Worm (Caenorhabditis elegans) whole organism, L1 larva: ENCODE measurements around the gene cyp-44A1.

Source experiments
- C16A3.4 ChIP-seq: fragments of 150-350 bp; optimal IDR thresholded peaks from 2 replicates; lab custom pipeline; 2014; ENCODE audit warnings: missing biosample characterization, missing genetic modification characterization
- C34B4.2 ChIP-seq: sonication (generic microtip); optimal IDR thresholded peaks from 2 replicates; lab custom pipeline; 2017; ENCODE audit warnings: mild to moderate bottlenecking, missing genetic modification characterization, missing compliant biosample characterization
- F16B12.6 ChIP-seq: fragments of 150-350 bp; optimal IDR thresholded peaks from 2 replicates; lab custom pipeline; 2014; ENCODE audit warnings: missing biosample characterization, missing genetic modification characterization
- blmp-1 ChIP-seq: fragments of 150-350 bp; optimal IDR thresholded peaks from 2 replicates; lab custom pipeline; 2014; ENCODE audit warnings: missing biosample characterization, missing genetic modification characterization
- ceh-63 ChIP-seq: fragments of 200-800 bp; sonication (Bioruptor generic); optimal IDR thresholded peaks from 2 replicates; lab custom pipeline; 2018; ENCODE audit warnings: mild to moderate bottlenecking, missing genetic modification characterization, missing compliant biosample characterization
- ceh-88 ChIP-seq: fragments of 200-800 bp; sonication (Bioruptor generic); IDR thresholded peaks from 2 replicates; pipeline ENCODE4 v1.3.6; 2022; ENCODE audit warnings: missing genetic modification characterization, missing compliant biosample characterization
- dpl-1 ChIP-seq, 3 experiments: fragments of 150-350 bp in 2 of 3; sonication (generic microtip) in 1 of 3; optimal IDR thresholded peaks; 2 replicates each; lab custom pipeline; 2014 to 2017; ENCODE audit warnings: missing biosample characterization in 3 of 3, missing genetic modification characterization in 3 of 3, missing genetic modification reagents in 3 of 3
- dsc-1 ChIP-seq: sonication (generic microtip); optimal IDR thresholded peaks from 2 replicates; lab custom pipeline; 2016; ENCODE audit warnings: mild to moderate bottlenecking, missing genetic modification characterization, missing compliant biosample characterization
- efl-3 ChIP-seq: fragments of 200-800 bp; sonication (Bioruptor generic); optimal IDR thresholded peaks from 2 replicates; lab custom pipeline; 2018; ENCODE audit warnings: mild to moderate bottlenecking, missing genetic modification characterization, missing compliant biosample characterization
- elt-2 ChIP-seq: sonication (generic microtip); optimal IDR thresholded peaks from 2 replicates; lab custom pipeline; 2016; ENCODE audit warnings: missing genetic modification characterization, mild to moderate bottlenecking, inconsistent platforms, missing compliant biosample characterization, missing genetic modification reagents
- elt-3 ChIP-seq, 6 experiments: fragments of 150-350 bp in 1 of 6; sonication (generic microtip); optimal IDR thresholded peaks; 2 replicates each; lab custom pipeline; 2017 to 2018; ENCODE audit warnings: missing biosample characterization in 6 of 6, missing genetic modification characterization in 6 of 6, inconsistent platforms in 1 of 6
- fkh-8 ChIP-seq: sonication (generic microtip); optimal IDR thresholded peaks from 2 replicates; lab custom pipeline; 2016; ENCODE audit warnings: mild to moderate bottlenecking, missing genetic modification characterization, missing compliant biosample characterization
- hlh-4 ChIP-seq: sonication (generic microtip); optimal IDR thresholded peaks from 2 replicates; lab custom pipeline; 2016; ENCODE audit warnings: mild to moderate bottlenecking, missing genetic modification characterization, missing compliant biosample characterization
- irx-1 ChIP-seq: sonication (generic microtip); optimal IDR thresholded peaks from 2 replicates; lab custom pipeline; 2016; ENCODE audit warnings: missing genetic modification characterization, missing compliant biosample characterization
- isw-1 ChIP-seq: fragments of 200-800 bp; sonication (Bioruptor generic); IDR thresholded peaks from 2 replicates; pipeline ENCODE4 v1.3.6; 2022; ENCODE audit warnings: missing genetic modification characterization, missing compliant biosample characterization
- lin-13 ChIP-seq: fragments of 150-350 bp; optimal IDR thresholded peaks from 2 replicates; lab custom pipeline; 2014; ENCODE audit warnings: missing biosample characterization, missing genetic modification reagents, missing genetic modification characterization
- lin-14 ChIP-seq: fragments of 200-800 bp; sonication (Bioruptor generic); optimal IDR thresholded peaks from 2 replicates; lab custom pipeline; 2018; ENCODE audit warnings: mild to moderate bottlenecking, missing genetic modification characterization, moderate library complexity, missing compliant biosample characterization
- lin-35 ChIP-seq, 2 experiments: fragments of 150-350 bp; optimal IDR thresholded peaks; 2 replicates each; lab custom pipeline; 2014; ENCODE audit warnings: missing biosample characterization in 2 of 2, missing genetic modification characterization in 2 of 2, missing genetic modification reagents in 2 of 2
- lin-39 ChIP-seq: fragments of 150-350 bp; optimal IDR thresholded peaks from 2 replicates; lab custom pipeline; 2014; ENCODE audit warnings: missing biosample characterization, missing genetic modification reagents, missing genetic modification characterization
- lsy-2 ChIP-seq, 2 experiments: fragments of 150-350 bp; optimal IDR thresholded peaks; 2 replicates each; lab custom pipeline; 2014; ENCODE audit warnings: missing biosample characterization in 2 of 2, missing genetic modification characterization in 2 of 2
- mep-1 ChIP-seq: fragments of 150-350 bp; optimal IDR thresholded peaks from 2 replicates; lab custom pipeline; 2014; ENCODE audit warnings: missing biosample characterization, missing genetic modification characterization
- nhr-11 ChIP-seq: fragments of 150-350 bp; optimal IDR thresholded peaks from 2 replicates; lab custom pipeline; 2014; ENCODE audit warnings: missing biosample characterization, missing genetic modification characterization
- nhr-19 ChIP-seq: fragments of 200-800 bp; sonication (Bioruptor generic); conservative IDR thresholded peaks from 2 replicates; pipeline ENCODE4 v1.3.6; 2022; ENCODE audit warnings: missing genetic modification characterization, missing compliant biosample characterization
- nhr-28 ChIP-seq: fragments of 150-350 bp; optimal IDR thresholded peaks from 2 replicates; lab custom pipeline; 2014; ENCODE audit warnings: missing biosample characterization, missing genetic modification characterization
- nhr-71 ChIP-seq: sonication (generic microtip); optimal IDR thresholded peaks from 2 replicates; lab custom pipeline; 2016; ENCODE audit warnings: mild to moderate bottlenecking, missing genetic modification characterization, moderate library complexity, missing compliant biosample characterization
- nhr-77 ChIP-seq: fragments of 150-350 bp; optimal IDR thresholded peaks from 2 replicates; lab custom pipeline; 2014; ENCODE audit warnings: missing biosample characterization, missing genetic modification characterization
- pax-3 ChIP-seq: fragments of 200-800 bp; sonication (Bioruptor generic); optimal IDR thresholded peaks from 2 replicates; lab custom pipeline; 2018; ENCODE audit warnings: mild to moderate bottlenecking, missing genetic modification characterization, moderate library complexity, missing compliant biosample characterization
- snu-23 ChIP-seq: sonication (generic microtip); optimal IDR thresholded peaks from 2 replicates; lab custom pipeline; 2016; ENCODE audit warnings: missing genetic modification characterization, missing compliant biosample characterization
- sox-4 ChIP-seq: sonication (generic microtip); optimal IDR thresholded peaks from 2 replicates; lab custom pipeline; 2016; ENCODE audit warnings: missing genetic modification characterization, missing compliant biosample characterization
- sptf-1 ChIP-seq: fragments of 150-350 bp; optimal IDR thresholded peaks from 2 replicates; lab custom pipeline; 2014; ENCODE audit warnings: missing biosample characterization, missing genetic modification characterization
- sup-37 ChIP-seq: fragments of 200-800 bp; sonication (Bioruptor generic); optimal IDR thresholded peaks from 2 replicates; lab custom pipeline; 2018; ENCODE audit warnings: mild to moderate bottlenecking, missing genetic modification characterization, missing compliant biosample characterization
- unc-130 ChIP-seq: fragments of 150-350 bp; optimal IDR thresholded peaks from 2 replicates; lab custom pipeline; 2017; ENCODE audit warnings: missing biosample characterization, missing genetic modification characterization, inconsistent platforms
- unc-30 ChIP-seq: sonication (generic microtip); optimal IDR thresholded peaks from 2 replicates; lab custom pipeline; 2017; ENCODE audit warnings: missing biosample characterization, missing genetic modification characterization
- unc-62 ChIP-seq: fragments of 150-350 bp; optimal IDR thresholded peaks from 2 replicates; lab custom pipeline; 2014; ENCODE audit warnings: missing biosample characterization, missing genetic modification reagents, missing genetic modification characterization
- unc-86 ChIP-seq: sonication (generic microtip); optimal IDR thresholded peaks from 2 replicates; lab custom pipeline; 2016; ENCODE audit warnings: missing genetic modification characterization, missing compliant biosample characterization
- ztf-4 ChIP-seq: fragments of 150-350 bp; optimal IDR thresholded peaks from 2 replicates; lab custom pipeline; 2014; ENCODE audit warnings: missing biosample characterization, missing genetic modification characterization

The cyp-44A1 gene

ce11 chrII:5503760-5504159, at the start of gene cyp-44A1:
cyp-44A1 (plus strand) TSS chrII:5504044.
- TF ChIP-seq unc-62 (GFP tag; lab: Kevin White, UChicago), result no peak
- TF ChIP-seq elt-2, result peak; percentile 40

ce11 chrII:5455650-5456355, 48.0 kb upstream of the cyp-44A1 start, which contains the start of gene daz-1:
daz-1 (plus strand) TSS chrII:5456305.
- TF ChIP-seq elt-3 (tag; optimal IDR thresholded peaks at IDR 0.05; lab: Kevin White, UChicago) (no peak), nhr-19 (no peak), nhr-71 (tag; lab: Kevin White, UChicago) (no peak), nhr-11 (tag; lab: Kevin White, UChicago) (no peak), pax-3 (tag; lab: Kevin White, UChicago) (no peak), efl-3 (GFP tag; lab: Kevin White, UChicago) (no peak)

ce11 chrII:5458683-5459410, 45.0 kb upstream of the cyp-44A1 start:
- TF ChIP-seq isw-1 (GFP tag; lab: Robert Waterston, UW) (no peak), C34B4.2 (tag; lab: Kevin White, UChicago) (no peak), elt-3 (tag; optimal IDR thresholded peaks at IDR 0.05; lab: Kevin White, UChicago) (peak in 4 of 6 experiments; percentile 11 to 73 (median 32)), lin-14 (GFP tag; lab: Kevin White, UChicago) (peak; percentile 71), lin-35 (GFP tag; optimal IDR thresholded peaks at IDR 0.05; lab: Kevin White, UChicago) (no peak), lsy-2 (tag; optimal IDR thresholded peaks at IDR 0.05; lab: Kevin White, UChicago) (no peak), ztf-4 (tag; lab: Kevin White, UChicago) (no peak), unc-86 (tag; lab: Kevin White, UChicago) (no peak), lin-13 (GFP tag; lab: Kevin White, UChicago) (no peak), unc-130 (tag; lab: Kevin White, UChicago) (peak; percentile 4), sox-4 (tag; lab: Kevin White, UChicago) (no peak), F16B12.6 (tag; lab: Kevin White, UChicago) (no peak), snu-23 (GFP tag; lab: Kevin White, UChicago) (peak; percentile 11), nhr-11 (tag; lab: Kevin White, UChicago) (no peak), dpl-1 (GFP tag; optimal IDR thresholded peaks at IDR 0.05; lab: Kevin White, UChicago) (no peak), fkh-8 (tag; lab: Kevin White, UChicago) (no peak), C16A3.4 (tag; lab: Kevin White, UChicago) (no peak), mep-1 (tag; lab: Kevin White, UChicago) (peak; percentile 5), sptf-1 (tag; lab: Kevin White, UChicago) (no peak), dsc-1 (no peak), pax-3 (tag; lab: Kevin White, UChicago) (no peak), ceh-63 (no peak), lin-39 (tag; lab: Kevin White, UChicago) (no peak), nhr-28 (tag; lab: Kevin White, UChicago) (no peak), irx-1 (no peak), hlh-4 (no peak), blmp-1 (peak; percentile 99), sup-37 (no peak), unc-30 (no peak), nhr-71 (tag; lab: Kevin White, UChicago) (peak; percentile 2), nhr-77 (tag; lab: Kevin White, UChicago) (no peak), ceh-88 (no peak)
